Worm (Caenorhabditis elegans): ENCODE measurements around the gene cyp-31A3.

cyp-31A3 gene

DNA sequence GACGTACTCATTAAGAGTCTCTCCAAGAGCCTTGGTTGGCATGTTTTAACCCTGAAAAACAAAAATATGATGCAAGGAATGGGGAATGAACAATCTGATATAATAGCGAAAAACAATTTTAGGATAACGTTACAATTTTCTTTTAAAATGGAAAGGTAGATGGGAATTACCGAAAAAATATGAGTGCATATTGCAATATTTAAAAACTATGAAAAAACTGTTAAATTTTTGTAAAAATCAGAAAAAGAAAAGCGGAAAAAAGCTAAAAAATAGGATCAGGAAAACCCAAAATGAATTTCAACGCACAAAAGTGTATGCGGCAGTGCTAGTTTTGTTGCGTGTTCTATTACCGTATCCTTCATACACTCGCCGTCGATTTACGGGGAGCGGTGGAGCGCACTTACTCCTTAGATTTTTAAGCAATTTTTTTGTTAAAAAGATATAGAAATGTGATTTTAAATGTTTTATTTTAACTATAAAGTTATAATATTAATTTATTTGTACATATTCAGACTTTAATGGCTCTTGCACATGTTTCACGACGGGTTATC is 11.0 kb upstream of the cyp-31A3 start, which contains the start of the genes rpl-20 and Y17G9B.5 (continued):
- peak; percentile 99 for TF ChIP-seq K12H6.12 (tag; optimal IDR thresholded peaks at IDR 0.05)
- TF ChIP-seq F23B12.7 (tag; optimal IDR thresholded peaks at IDR 0.05; ENCODE audit: insufficient read depth) = peak; percentile 99
- peak; percentile 99 for TF ChIP-seq chd-7 (tag; optimal IDR thresholded peaks at IDR 0.05)
- peak; percentile 99 for TF ChIP-seq lir-1 (GFP tag; conservative IDR thresholded peaks at IDR 0.05)
- peak; percentile 98 for TF ChIP-seq hmg-20 (GFP tag; IDR thresholded peaks at IDR 0.05)
- peak; percentile 92 for TF ChIP-seq snpc-1.1 (tag; optimal IDR thresholded peaks at IDR 0.05; ENCODE audit: insufficient read depth)
- peak; percentile 97 for TF ChIP-seq F57C9.4 (tag; optimal IDR thresholded peaks at IDR 0.05)
- TF ChIP-seq bed-1 (GFP tag; IDR thresholded peaks at IDR 0.05) = 0 out of 2 replicates have a peak, but pooled peaks have one; percentile 85
- TF ChIP-seq F52B5.7 (tag; optimal IDR thresholded peaks at IDR 0.05) = peak; percentile 94
- peak; percentile 100 for TF ChIP-seq Y95B8A.8 (GFP tag; IDR thresholded peaks at IDR 0.05)
- TF ChIP-seq mcd-1 (GFP tag; IDR thresholded peaks at IDR 0.05) = peak; percentile 100
- peak; percentile 97 for TF ChIP-seq madf-10 (tag; optimal IDR thresholded peaks at IDR 0.05)
- TF ChIP-seq hsf-1 (GFP tag; IDR thresholded peaks at IDR 0.05) = peak; percentile 97
- peak; percentile 95 for TF ChIP-seq ztf-18 (tag; optimal IDR thresholded peaks at IDR 0.05)
- TF ChIP-seq hlh-12 (tag; optimal IDR thresholded peaks at IDR 0.05) = no peak
- TF ChIP-seq repo-1 (tag; optimal IDR thresholded peaks at IDR 0.05) = peak; percentile 99
- TF ChIP-seq rcor-1 (GFP tag; IDR thresholded peaks at IDR 0.05) = peak; percentile 99
- TF ChIP-seq F22D6.2 (tag; optimal IDR thresholded peaks at IDR 0.05) = peak; percentile 96
- peak; percentile 95 for TF ChIP-seq snpc-4 (GFP tag; optimal IDR thresholded peaks at IDR 0.05)
- TF ChIP-seq snpc-4 (tag; optimal IDR thresholded peaks at IDR 0.05) = peak; percentile 95 to 97 (median 96)
- peak; percentile 95 for TF ChIP-seq ztf-28 (GFP tag; IDR thresholded peaks at IDR 0.05)
- TF ChIP-seq nhr-80 (tag; optimal IDR thresholded peaks at IDR 0.05) = peak; percentile 99
- peak; percentile 92 for TF ChIP-seq xnd-1 (tag; optimal IDR thresholded peaks at IDR 0.05)
- peak; percentile 82 for TF ChIP-seq fkh-3 (tag; optimal IDR thresholded peaks at IDR 0.05)
- no peak for TF ChIP-seq F55B11.4 (tag; optimal IDR thresholded peaks at IDR 0.05; ENCODE audit: borderline replicate concordance, insufficient read depth)
- TF ChIP-seq F39B2.1 (GFP tag; IDR thresholded peaks at IDR 0.05) = peak; percentile 92
- TF ChIP-seq nhr-90 (tag; optimal IDR thresholded peaks at IDR 0.05) = peak; percentile 93
- peak; percentile 97 for TF ChIP-seq hrde-1 (tag; optimal IDR thresholded peaks at IDR 0.05; ENCODE audit: borderline replicate concordance)
- peak; percentile 96 for TF ChIP-seq ets-4 (GFP tag; optimal IDR thresholded peaks at IDR 0.05)
- peak; percentile 95 for TF ChIP-seq nfya-2 (GFP tag; IDR thresholded peaks at IDR 0.05)
- TF ChIP-seq him-1 (tag; optimal IDR thresholded peaks at IDR 0.05) = peak; percentile 96
- peak; percentile 50 for TF ChIP-seq ama-1 (optimal IDR thresholded peaks at IDR 0.05)
- peak; percentile 71 to 88 for TF ChIP-seq ama-1 (GFP tag; optimal IDR thresholded peaks at IDR 0.05)
- TF ChIP-seq egrh-3 (GFP tag; IDR thresholded peaks at IDR 0.05) = peak; percentile 82
- TF ChIP-seq B0336.3 (GFP tag; IDR thresholded peaks at IDR 0.05) = peak; percentile 100
- peak; percentile 100 for TF ChIP-seq pbrm-1 (GFP tag; IDR thresholded peaks at IDR 0.05)
- TF ChIP-seq nfyb-1 (GFP tag; IDR thresholded peaks at IDR 0.05) = peak; percentile 99
- peak; percentile 90 for TF ChIP-seq lin-26 (GFP tag; IDR thresholded peaks at IDR 0.05)
- peak; percentile 92 for TF ChIP-seq ceh-40 (GFP tag; IDR thresholded peaks at IDR 0.05)
- TF ChIP-seq ceh-91 (GFP tag; IDR thresholded peaks at IDR 0.05) = peak; percentile 99
- peak; percentile 100 for TF ChIP-seq Y53G8AR.9 (GFP tag; conservative IDR thresholded peaks at IDR 0.05)
- peak; percentile 98 for TF ChIP-seq unc-130 (GFP tag; optimal IDR thresholded peaks at IDR 0.05)
- TF ChIP-seq rec-8 (tag; optimal IDR thresholded peaks at IDR 0.05) = peak; percentile 79 to 81
- 0 out of 2 replicates have a peak, but pooled peaks have one; percentile 37 for TF ChIP-seq aptf-3 (GFP tag; IDR thresholded peaks at IDR 0.05)
- TF ChIP-seq attf-3 (GFP tag; conservative IDR thresholded peaks at IDR 0.05) = peak; percentile 87
- TF ChIP-seq lag-1 (GFP tag; IDR thresholded peaks at IDR 0.05) = peak; percentile 90; the same call in 1 of the 2 replicates
- peak; percentile 96 for TF ChIP-seq Y67H2A.10 (GFP tag; conservative IDR thresholded peaks at IDR 0.05)
- TF ChIP-seq ceh-79 (tag; optimal IDR thresholded peaks at IDR 0.05) = peak; percentile 90

Data from whole organism, young adult.